Worm (Caenorhabditis elegans) whole organism, L4 larva: ENCODE results near the gene ets-9.

Source experiments
- mep-1 ChIP-seq: fragments of 150-350 bp; sonication (generic microtip); optimal IDR thresholded peaks from 3 replicates; lab custom pipeline; 2014; ENCODE audit warnings: missing biosample characterization, missing genetic modification characterization
- ztf-11 ChIP-seq: fragments of 150-350 bp; optimal IDR thresholded peaks from 2 replicates; lab custom pipeline; 2014; ENCODE audit warnings: missing biosample characterization, missing genetic modification characterization

- no peak for TF ChIP-seq mep-1 (tag; lab: Kevin White, UChicago)
- no peak for TF ChIP-seq ztf-11
Measured at ce11 chrX:4283989-4284388, 4.5 kb downstream of the ets-9 start, which contains the start of gene ets-10.
